Fruit fly (Drosophila melanogaster) whole organism: ENCODE results near the gene gammaTub37C.

ENCODE experiments used
- CG8478 ChIP-seq: fragments of >200 bp; optimal IDR thresholded peaks from 2 replicates; lab custom pipeline; 2018; ENCODE audit warnings: inconsistent platforms
- Dll ChIP-seq: fragments of >200 bp; optimal IDR thresholded peaks from 2 replicates; lab custom pipeline; 2017
- EcR ChIP-seq, 2 experiments: fragments of >200 bp; optimal IDR thresholded peaks; 2 replicates each; lab custom pipeline; 2017; ENCODE audit warnings: missing biosample characterization in 2 of 2, missing genetic modification characterization in 2 of 2, missing genetic modification reagents in 2 of 2
- pan ChIP-seq: fragments of >200 bp; optimal IDR thresholded peaks from 2 replicates; lab custom pipeline; 2017
- psq ChIP-seq: fragments of >200 bp; optimal IDR thresholded peaks from 2 replicates; lab custom pipeline; 2017
- usp ChIP-seq: fragments of >200 bp; optimal IDR thresholded peaks from 2 replicates; lab custom pipeline; 2017; ENCODE audit warnings: missing biosample characterization, missing genetic modification characterization, mixed read lengths

The gammaTub37C gene

DNA sequence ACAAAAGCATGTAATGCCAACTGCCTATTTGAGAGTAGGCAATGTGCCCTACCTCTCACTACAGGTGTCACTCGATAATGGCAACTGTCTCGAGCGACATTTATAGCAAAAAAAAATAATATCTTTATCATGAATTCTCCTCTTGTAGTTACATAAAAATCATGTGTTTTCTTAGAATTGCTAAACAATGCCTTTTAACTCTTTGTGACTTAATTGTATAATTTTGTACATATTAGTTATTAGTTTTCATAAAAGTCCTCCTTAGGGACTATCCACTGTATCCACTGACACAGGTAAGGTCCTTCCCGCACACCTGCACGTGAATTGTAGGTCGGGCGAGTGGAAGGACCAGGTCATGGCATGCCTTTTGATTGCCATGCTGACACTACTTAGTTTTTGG lies 23.3 kb upstream of the gammaTub37C start:
- TF ChIP-seq Dll (lab: Kevin White, UChicago) (no peak), psq (lab: Kevin White, UChicago) (no peak), EcR (GFP tag; optimal IDR thresholded peaks at IDR 0.05; lab: Kevin White, UChicago) (no peak), CG8478 (lab: Kevin White, UChicago) (no peak), usp (GFP tag; lab: Kevin White, UChicago) (no peak), pan (lab: Kevin White, UChicago) (no peak)

DNA sequence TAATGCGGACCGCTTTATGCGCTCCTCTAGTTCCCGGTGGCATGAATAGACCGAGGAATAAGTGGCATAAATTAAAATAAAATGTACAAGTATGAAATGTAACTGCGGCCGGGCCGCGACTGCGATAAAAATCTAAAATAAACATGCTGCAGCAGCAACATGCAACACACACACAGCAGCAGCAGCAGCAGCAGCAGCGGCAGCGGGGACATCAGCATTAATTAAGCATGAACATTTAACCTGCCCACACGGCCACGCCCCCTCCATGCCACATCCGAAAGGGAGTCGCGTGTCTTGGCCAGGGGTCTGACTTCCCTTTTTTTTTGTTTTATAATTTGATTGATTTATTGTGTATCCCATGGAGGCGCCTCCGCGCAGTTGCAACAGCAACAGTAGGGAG lies 19.0 kb upstream of the gammaTub37C start:
- TF ChIP-seq Dll (lab: Kevin White, UChicago) (no peak), usp (GFP tag; lab: Kevin White, UChicago) (no peak), psq (lab: Kevin White, UChicago) (no peak)

DNA sequence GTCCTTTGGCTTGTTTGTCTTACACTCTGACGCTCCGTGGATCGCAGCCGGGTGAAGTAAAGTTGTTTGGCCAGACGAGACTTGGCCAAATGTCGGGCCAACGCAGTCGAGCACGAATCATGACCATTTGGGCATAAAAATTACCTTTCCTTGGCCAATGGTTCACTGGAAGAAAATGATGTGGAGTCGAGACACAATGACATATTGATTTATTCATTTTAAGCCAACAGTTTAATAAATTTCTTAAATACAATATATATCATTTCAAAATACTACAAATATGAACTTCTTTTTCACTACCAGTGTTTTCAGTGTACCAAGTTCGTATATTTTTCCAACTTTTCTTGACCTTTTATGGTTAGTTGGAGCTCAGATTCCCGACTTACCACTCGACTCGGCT lies 16.3 kb upstream of the gammaTub37C start:
- no peak for TF ChIP-seq EcR (GFP tag; optimal IDR thresholded peaks at IDR 0.05; lab: Kevin White, UChicago)
- no peak for TF ChIP-seq psq (lab: Kevin White, UChicago)
- no peak for TF ChIP-seq pan (lab: Kevin White, UChicago)
- no peak for TF ChIP-seq usp (GFP tag; lab: Kevin White, UChicago)
- no peak for TF ChIP-seq CG8478 (lab: Kevin White, UChicago)
- no peak for TF ChIP-seq Dll (lab: Kevin White, UChicago)

DNA sequence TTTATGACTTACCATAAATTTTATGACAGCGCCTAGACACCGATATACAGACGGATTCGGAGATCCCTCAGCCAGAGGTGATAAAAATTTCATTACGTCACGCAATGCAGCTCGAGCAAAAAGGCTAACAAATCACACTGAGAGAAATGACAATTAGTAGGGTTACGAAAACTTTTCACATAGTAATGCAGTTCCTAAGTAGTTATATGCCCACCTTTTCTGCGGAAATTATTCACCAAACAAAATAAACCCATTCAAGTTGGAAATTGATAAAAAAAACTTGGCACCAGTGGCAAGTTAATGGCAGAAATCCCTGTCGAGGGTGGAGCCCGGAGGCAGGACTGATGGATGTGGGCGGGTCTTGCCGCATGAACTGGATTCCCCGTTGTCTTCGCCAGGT lies 14.7 kb upstream of the gammaTub37C start:
- TF ChIP-seq psq (lab: Kevin White, UChicago) (no peak), usp (GFP tag; lab: Kevin White, UChicago) (no peak), Dll (lab: Kevin White, UChicago) (no peak), pan (lab: Kevin White, UChicago) (no peak)

DNA sequence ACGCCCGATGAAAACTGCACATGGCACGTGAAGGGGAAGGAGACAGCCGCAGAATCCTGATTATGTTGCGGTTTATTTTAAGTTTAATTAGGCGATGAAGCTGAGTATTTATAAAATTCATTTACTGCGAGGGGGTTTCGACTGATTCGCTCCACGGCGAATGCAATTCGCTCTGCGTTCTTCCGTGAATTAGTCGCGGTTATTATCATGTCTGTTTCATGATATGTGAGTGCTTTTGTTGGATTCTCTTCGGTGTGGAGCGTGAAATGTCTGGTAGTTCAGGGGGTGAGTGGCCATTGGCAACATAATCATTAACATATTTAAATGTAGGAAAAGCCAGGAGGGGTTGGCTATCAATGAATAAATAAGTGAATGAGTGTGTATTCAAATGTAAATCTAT lies 12.9 kb upstream of the gammaTub37C start:
- TF ChIP-seq usp (GFP tag; lab: Kevin White, UChicago) (no peak), CG8478 (lab: Kevin White, UChicago) (no peak), EcR (GFP tag; optimal IDR thresholded peaks at IDR 0.05; lab: Kevin White, UChicago) (no peak), psq (lab: Kevin White, UChicago) (no peak), Dll (lab: Kevin White, UChicago) (no peak), pan (lab: Kevin White, UChicago) (no peak)

DNA sequence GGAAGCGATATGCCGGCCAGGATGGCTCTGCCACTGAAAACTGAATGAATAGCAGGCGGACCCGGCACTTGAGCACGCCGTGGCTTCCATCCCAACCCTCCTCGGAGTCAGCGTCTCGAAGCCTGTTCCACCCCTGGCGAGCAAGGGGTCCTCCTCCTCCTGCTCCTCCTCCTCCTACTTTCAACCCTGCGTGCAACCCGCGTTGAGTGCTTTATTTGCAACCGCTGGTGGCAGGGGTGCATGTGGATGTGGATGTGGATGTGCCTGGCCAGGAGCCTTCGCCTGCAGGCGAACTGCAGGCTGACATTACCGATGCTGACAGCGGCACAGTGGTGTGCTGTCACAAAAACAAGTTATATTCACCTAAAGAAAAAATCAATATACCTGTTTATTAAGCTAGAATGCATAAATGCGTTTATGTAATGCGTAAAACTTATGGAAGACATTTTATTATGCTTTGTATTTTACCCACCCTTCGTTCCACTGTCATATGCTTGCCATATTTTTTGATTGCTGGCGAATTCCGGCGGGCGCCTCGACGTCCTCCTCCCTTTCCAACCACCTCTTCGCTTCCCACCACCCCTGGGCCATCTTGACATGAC lies 11.0 kb upstream of the gammaTub37C start:
- no peak for TF ChIP-seq Dll (lab: Kevin White, UChicago)
- no peak for TF ChIP-seq psq (lab: Kevin White, UChicago)
- TF ChIP-seq EcR (GFP tag; optimal IDR thresholded peaks at IDR 0.05; lab: Kevin White, UChicago) = no peak
- no peak for TF ChIP-seq usp (GFP tag; lab: Kevin White, UChicago)

DNA sequence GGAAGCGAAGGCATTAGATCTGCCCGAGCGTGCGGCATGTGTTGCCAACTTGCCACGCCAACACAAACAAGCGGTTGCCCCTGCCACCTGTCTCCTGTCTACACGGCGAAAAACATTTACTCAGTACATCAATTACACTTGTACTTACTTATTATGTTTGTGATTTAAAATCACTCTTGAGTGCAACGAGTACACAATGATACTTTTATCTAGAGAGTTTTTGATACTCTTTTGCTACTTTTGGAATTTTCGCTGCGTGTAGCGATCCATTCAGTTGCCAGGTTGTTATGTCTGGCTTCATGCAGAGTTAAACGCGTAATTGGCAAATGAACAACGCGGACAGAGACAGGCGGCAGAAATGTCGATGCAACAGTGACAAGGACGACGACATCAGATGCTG lies 8.2 kb upstream of the gammaTub37C start:
- TF ChIP-seq pan (lab: Kevin White, UChicago) (no peak), psq (lab: Kevin White, UChicago) (no peak), CG8478 (lab: Kevin White, UChicago) (no peak), Dll (lab: Kevin White, UChicago) (no peak), EcR (GFP tag; optimal IDR thresholded peaks at IDR 0.05; lab: Kevin White, UChicago) (no peak), usp (GFP tag; lab: Kevin White, UChicago) (no peak)

DNA sequence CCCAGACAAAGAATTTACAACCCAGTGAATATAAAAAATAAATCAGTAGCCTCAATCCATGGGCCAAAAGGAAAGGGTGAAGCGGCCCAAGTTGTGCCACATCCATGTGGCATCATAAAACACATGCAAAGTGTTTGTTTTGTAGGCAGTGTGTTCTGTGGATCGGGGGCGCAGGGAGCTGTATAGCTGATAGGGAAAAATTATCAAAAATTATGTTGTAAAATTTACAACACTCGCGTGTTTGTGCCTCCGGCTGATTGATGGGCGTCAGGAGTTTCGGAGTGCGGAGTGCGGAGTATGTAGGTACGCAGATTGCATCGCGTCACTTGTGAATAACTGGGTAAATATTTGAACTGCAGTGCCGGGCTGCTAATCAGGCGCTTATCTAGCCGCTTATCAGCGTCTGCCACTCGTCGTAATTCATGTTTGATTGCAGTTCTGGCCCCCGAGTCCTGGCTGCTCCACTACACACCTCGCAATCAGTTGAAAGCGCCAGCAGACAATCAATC lies 6.3 kb upstream of the gammaTub37C start:
- no peak for TF ChIP-seq CG8478 (lab: Kevin White, UChicago)
- TF ChIP-seq EcR (GFP tag; optimal IDR thresholded peaks at IDR 0.05; lab: Kevin White, UChicago) = no peak
- no peak for TF ChIP-seq Dll (lab: Kevin White, UChicago)
- no peak for TF ChIP-seq psq (lab: Kevin White, UChicago)
- TF ChIP-seq usp (GFP tag; lab: Kevin White, UChicago) = no peak
- TF ChIP-seq pan (lab: Kevin White, UChicago) = no peak

DNA sequence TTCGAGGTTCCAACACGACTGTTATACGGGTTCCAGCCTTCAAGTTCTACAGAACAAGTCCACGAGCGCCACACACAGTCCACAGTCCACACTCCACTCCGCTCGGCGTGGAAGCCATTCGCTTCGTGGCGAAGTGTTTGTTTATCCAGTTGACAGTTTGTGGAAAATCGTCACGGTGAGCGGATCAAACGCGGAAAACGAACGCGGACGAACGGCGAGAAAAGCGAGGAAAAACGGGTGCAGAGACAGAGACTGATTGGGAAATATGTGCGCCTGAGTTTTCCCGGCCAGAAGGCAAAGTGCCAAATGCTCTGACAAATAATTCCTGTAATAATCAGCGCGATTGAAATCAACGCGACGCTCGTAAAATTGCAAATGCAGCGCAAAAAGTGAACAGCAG lies 4.7 kb upstream of the gammaTub37C start, which contains the start of gene drl:
Gene drl, plus strand, starts transcription at position 148 of the 400 bp plus-strand sequence.
- TF ChIP-seq pan (lab: Kevin White, UChicago) (no peak), CG8478 (lab: Kevin White, UChicago) (no peak), Dll (lab: Kevin White, UChicago) (no peak), EcR (GFP tag; optimal IDR thresholded peaks at IDR 0.05; lab: Kevin White, UChicago) (no peak), psq (lab: Kevin White, UChicago) (no peak)

DNA sequence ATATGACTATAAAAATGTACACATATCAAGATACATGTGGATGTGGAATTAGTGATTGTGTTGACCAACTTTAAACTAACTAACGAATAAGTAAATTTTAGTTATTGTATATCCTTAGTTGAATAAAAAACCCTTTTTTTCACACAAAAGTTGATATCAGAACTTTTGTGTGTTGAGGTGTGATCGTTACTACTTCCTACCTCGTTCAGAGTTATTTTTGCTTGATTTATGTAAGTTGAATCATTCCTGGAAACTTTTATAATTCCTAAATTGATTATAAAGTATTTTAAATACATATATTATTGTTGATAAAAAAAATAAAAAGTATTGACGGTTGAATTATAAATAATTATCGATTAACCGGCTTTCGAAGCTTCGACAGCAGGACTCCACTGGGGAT lies 1.8 kb downstream of the gammaTub37C start, which contains the start of gene CG46059:
Gene CG46059, minus strand, starts transcription at position 101 of the 400 bp plus-strand sequence.
- no peak for TF ChIP-seq Dll (lab: Kevin White, UChicago)
- TF ChIP-seq pan (lab: Kevin White, UChicago) = no peak
- no peak for TF ChIP-seq CG8478 (lab: Kevin White, UChicago)
- TF ChIP-seq EcR (GFP tag; optimal IDR thresholded peaks at IDR 0.05; lab: Kevin White, UChicago) = no peak
- no peak for TF ChIP-seq psq (lab: Kevin White, UChicago)
- TF ChIP-seq usp (GFP tag; lab: Kevin White, UChicago) = no peak

DNA sequence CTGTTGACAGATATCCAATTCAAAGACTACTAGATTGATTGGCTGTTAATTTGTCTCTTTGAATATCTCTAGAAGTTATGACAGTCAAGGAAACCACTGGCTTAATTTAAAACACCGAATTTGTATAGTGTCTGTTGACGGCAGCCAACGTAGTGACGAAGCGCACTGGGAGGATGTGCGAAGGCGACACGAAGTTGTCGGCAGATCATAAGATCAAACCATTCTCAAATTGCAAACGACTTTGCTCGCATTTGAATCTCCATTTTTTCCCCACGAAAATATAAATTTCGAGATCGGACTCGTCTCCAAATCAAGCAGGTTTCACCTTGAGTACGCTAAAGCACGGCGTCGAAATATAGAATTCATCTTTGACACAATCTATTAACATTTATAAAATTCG lies 2.8 kb downstream of the gammaTub37C start, which contains the start of gene CG42688:
Gene CG42688, minus strand, starts transcription at position 101 of the 400 bp plus-strand sequence.
- TF ChIP-seq pan (lab: Kevin White, UChicago) (no peak), EcR (GFP tag; optimal IDR thresholded peaks at IDR 0.05; lab: Kevin White, UChicago) (no peak), Dll (lab: Kevin White, UChicago) (no peak), psq (lab: Kevin White, UChicago) (no peak), CG8478 (lab: Kevin White, UChicago) (no peak), usp (GFP tag; lab: Kevin White, UChicago) (no peak)
